Worm (Caenorhabditis elegans) whole organism, L1 larva: ENCODE measurements around the gene M01F1.4.
A peak's percentile ranks its signal among the peaks of the same experiment; 100 is the strongest.

ENCODE experiments used
- C04F5.9 ChIP-seq: sonication (generic microtip); optimal IDR thresholded peaks from 2 replicates; lab custom pipeline; 2016; ENCODE audit warnings: missing genetic modification characterization, missing compliant biosample characterization
- C16A3.4 ChIP-seq: fragments of 150-350 bp; optimal IDR thresholded peaks from 2 replicates; lab custom pipeline; 2014; ENCODE audit warnings: missing biosample characterization, missing genetic modification characterization
- C34B4.2 ChIP-seq: sonication (generic microtip); optimal IDR thresholded peaks from 2 replicates; lab custom pipeline; 2017; ENCODE audit warnings: mild to moderate bottlenecking, missing genetic modification characterization, missing compliant biosample characterization
- F16B12.6 ChIP-seq: fragments of 150-350 bp; optimal IDR thresholded peaks from 2 replicates; lab custom pipeline; 2014; ENCODE audit warnings: missing biosample characterization, missing genetic modification characterization
- Y116A8C.19 ChIP-seq: sonication (generic microtip); optimal IDR thresholded peaks from 2 replicates; lab custom pipeline; 2016; ENCODE audit warnings: missing compliant biosample characterization, missing genetic modification characterization, borderline replicate concordance
- alr-1 ChIP-seq: fragments of 200-800 bp; sonication (Bioruptor generic); optimal IDR thresholded peaks from 2 replicates; lab custom pipeline; 2018; ENCODE audit warnings: borderline replicate concordance, mild to moderate bottlenecking, missing genetic modification characterization, missing compliant biosample characterization
- aly-2 ChIP-seq: fragments of 150-350 bp; optimal IDR thresholded peaks from 2 replicates; lab custom pipeline; 2014; ENCODE audit warnings: missing biosample characterization, missing genetic modification characterization
- ceh-63 ChIP-seq: fragments of 200-800 bp; sonication (Bioruptor generic); optimal IDR thresholded peaks from 2 replicates; lab custom pipeline; 2018; ENCODE audit warnings: mild to moderate bottlenecking, missing genetic modification characterization, missing compliant biosample characterization
- ceh-8 ChIP-seq: fragments of 200-800 bp; sonication (Bioruptor generic); optimal IDR thresholded peaks from 2 replicates; lab custom pipeline; 2018; ENCODE audit warnings: mild to moderate bottlenecking, missing genetic modification characterization, moderate library complexity, missing compliant biosample characterization
- ces-1 ChIP-seq: fragments of 150-350 bp; optimal IDR thresholded peaks from 2 replicates; lab custom pipeline; 2014; ENCODE audit warnings: missing biosample characterization, missing genetic modification reagents, missing genetic modification characterization
- dpl-1 ChIP-seq, 3 experiments: fragments of 150-350 bp in 2 of 3; sonication (generic microtip) in 1 of 3; optimal IDR thresholded peaks; 2 replicates each; lab custom pipeline; 2014 to 2017; ENCODE audit warnings: missing biosample characterization in 3 of 3, missing genetic modification characterization in 3 of 3, missing genetic modification reagents in 3 of 3
- dsc-1 ChIP-seq: sonication (generic microtip); optimal IDR thresholded peaks from 2 replicates; lab custom pipeline; 2016; ENCODE audit warnings: mild to moderate bottlenecking, missing genetic modification characterization, missing compliant biosample characterization
- efl-1 ChIP-seq, 4 experiments: fragments of 150-350 bp; optimal IDR thresholded peaks in 3 of 4; peaks in 1 of 4; 1 replicate in 1 of 4; 2 replicates in 3 of 4; lab custom pipeline; 2014; ENCODE audit warnings: missing biosample characterization in 2 of 4, missing genetic modification characterization in 2 of 4, missing genetic modification reagents in 2 of 4
- elt-2 ChIP-seq: sonication (generic microtip); optimal IDR thresholded peaks from 2 replicates; lab custom pipeline; 2016; ENCODE audit warnings: missing genetic modification characterization, mild to moderate bottlenecking, inconsistent platforms, missing compliant biosample characterization, missing genetic modification reagents
- elt-3 ChIP-seq, 6 experiments: fragments of 150-350 bp in 1 of 6; sonication (generic microtip); optimal IDR thresholded peaks; 2 replicates each; lab custom pipeline; 2017 to 2018; ENCODE audit warnings: missing biosample characterization in 6 of 6, missing genetic modification characterization in 6 of 6, inconsistent platforms in 1 of 6
- fkh-8 ChIP-seq: sonication (generic microtip); optimal IDR thresholded peaks from 2 replicates; lab custom pipeline; 2016; ENCODE audit warnings: mild to moderate bottlenecking, missing genetic modification characterization, missing compliant biosample characterization
- grh-1 ChIP-seq: fragments of 200-800 bp; sonication (Bioruptor generic); IDR thresholded peaks from 2 replicates; pipeline ENCODE4 v1.3.6; 2022; ENCODE audit warnings: missing genetic modification reagents, missing genetic modification characterization, missing compliant biosample characterization
- hlh-17 ChIP-seq: fragments of 200-800 bp; sonication (Bioruptor generic); optimal IDR thresholded peaks from 2 replicates; lab custom pipeline; 2018; ENCODE audit warnings: missing genetic modification characterization, mild to moderate bottlenecking, missing compliant biosample characterization, moderate library complexity, borderline replicate concordance
- hpl-2 ChIP-seq: fragments of 150-350 bp; optimal IDR thresholded peaks from 2 replicates; lab custom pipeline; 2014; ENCODE audit warnings: missing biosample characterization, missing genetic modification reagents, missing genetic modification characterization
- irx-1 ChIP-seq: sonication (generic microtip); optimal IDR thresholded peaks from 2 replicates; lab custom pipeline; 2016; ENCODE audit warnings: missing genetic modification characterization, missing compliant biosample characterization
- isw-1 ChIP-seq: fragments of 200-800 bp; sonication (Bioruptor generic); IDR thresholded peaks from 2 replicates; pipeline ENCODE4 v1.3.6; 2022; ENCODE audit warnings: missing genetic modification characterization, missing compliant biosample characterization
- jun-1 ChIP-seq: fragments of 150-350 bp; optimal IDR thresholded peaks from 2 replicates; lab custom pipeline; 2014; ENCODE audit warnings: missing biosample characterization, missing genetic modification reagents, missing genetic modification characterization
- lin-13 ChIP-seq: fragments of 150-350 bp; optimal IDR thresholded peaks from 2 replicates; lab custom pipeline; 2014; ENCODE audit warnings: missing biosample characterization, missing genetic modification reagents, missing genetic modification characterization
- lin-15B ChIP-seq: fragments of 150-350 bp; sonication (generic microtip); optimal IDR thresholded peaks from 3 replicates; lab custom pipeline; 2014; ENCODE audit warnings: missing biosample characterization, missing genetic modification characterization
- lin-39 ChIP-seq: fragments of 150-350 bp; optimal IDR thresholded peaks from 2 replicates; lab custom pipeline; 2014; ENCODE audit warnings: missing biosample characterization, missing genetic modification reagents, missing genetic modification characterization
- lsy-2 ChIP-seq, 2 experiments: fragments of 150-350 bp; optimal IDR thresholded peaks; 2 replicates each; lab custom pipeline; 2014; ENCODE audit warnings: missing biosample characterization in 2 of 2, missing genetic modification characterization in 2 of 2
- mab-9 ChIP-seq: fragments of 200-800 bp; sonication (Bioruptor generic); IDR thresholded peaks from 2 replicates; pipeline ENCODE4 v1.3.6; 2022; ENCODE audit warnings: missing genetic modification reagents, missing genetic modification characterization, missing compliant biosample characterization
- mdl-1 ChIP-seq, 2 experiments: fragments of 150-350 bp; optimal IDR thresholded peaks; 2 replicates each; lab custom pipeline; 2014 to 2017; ENCODE audit warnings: missing biosample characterization in 2 of 2, missing genetic modification characterization in 2 of 2, inconsistent platforms in 1 of 2
- mef-2 ChIP-seq: fragments of 150-350 bp; optimal IDR thresholded peaks from 2 replicates; lab custom pipeline; 2014; ENCODE audit warnings: missing biosample characterization, missing genetic modification characterization
- mep-1 ChIP-seq: fragments of 150-350 bp; optimal IDR thresholded peaks from 2 replicates; lab custom pipeline; 2014; ENCODE audit warnings: missing biosample characterization, missing genetic modification characterization
- nhr-12 ChIP-seq: sonication (generic microtip); optimal IDR thresholded peaks from 2 replicates; lab custom pipeline; 2017; ENCODE audit warnings: missing biosample characterization, missing genetic modification characterization
- nhr-20 ChIP-seq: sonication (generic microtip); optimal IDR thresholded peaks from 2 replicates; lab custom pipeline; 2016; ENCODE audit warnings: mild to moderate bottlenecking, missing genetic modification characterization, missing compliant biosample characterization
- nhr-237 ChIP-seq: fragments of 150-350 bp; optimal IDR thresholded peaks from 2 replicates; lab custom pipeline; 2014; ENCODE audit warnings: missing biosample characterization, missing genetic modification characterization
- nhr-47 ChIP-seq: sonication (generic microtip); optimal IDR thresholded peaks from 2 replicates; lab custom pipeline; 2016; ENCODE audit warnings: mild to moderate bottlenecking, missing genetic modification characterization, moderate library complexity, missing compliant biosample characterization
- nhr-71 ChIP-seq: sonication (generic microtip); optimal IDR thresholded peaks from 2 replicates; lab custom pipeline; 2016; ENCODE audit warnings: mild to moderate bottlenecking, missing genetic modification characterization, moderate library complexity, missing compliant biosample characterization
- nhr-76 ChIP-seq: sonication (generic microtip); optimal IDR thresholded peaks from 2 replicates; lab custom pipeline; 2017; ENCODE audit warnings: missing biosample characterization, missing genetic modification characterization
- nhr-77 ChIP-seq: fragments of 150-350 bp; optimal IDR thresholded peaks from 2 replicates; lab custom pipeline; 2014; ENCODE audit warnings: missing biosample characterization, missing genetic modification characterization
- nhr-84 ChIP-seq: sonication (generic microtip); optimal IDR thresholded peaks from 2 replicates; lab custom pipeline; 2017; ENCODE audit warnings: missing biosample characterization, missing genetic modification characterization
- nhr-90 ChIP-seq: sonication (generic microtip); optimal IDR thresholded peaks from 2 replicates; lab custom pipeline; 2016; ENCODE audit warnings: mild to moderate bottlenecking, missing genetic modification characterization, missing compliant biosample characterization; ENCODE audit not compliant: poor library complexity
- pqm-1 ChIP-seq: sonication (generic microtip); optimal IDR thresholded peaks from 3 replicates; lab custom pipeline; 2017; ENCODE audit warnings: missing biosample characterization, missing genetic modification characterization
- rnt-1 ChIP-seq: sonication (generic microtip); optimal IDR thresholded peaks from 2 replicates; lab custom pipeline; 2016; ENCODE audit warnings: mild to moderate bottlenecking, missing genetic modification characterization, moderate library complexity, missing compliant biosample characterization
- skn-1 ChIP-seq: fragments of 150-350 bp; optimal IDR thresholded peaks from 2 replicates; lab custom pipeline; 2014; ENCODE audit warnings: missing biosample characterization, missing genetic modification characterization
- snpc-4 ChIP-seq: fragments of 150-350 bp; optimal IDR thresholded peaks from 2 replicates; lab custom pipeline; 2014; ENCODE audit warnings: missing biosample characterization, missing genetic modification characterization
- snu-23 ChIP-seq: sonication (generic microtip); optimal IDR thresholded peaks from 2 replicates; lab custom pipeline; 2016; ENCODE audit warnings: missing genetic modification characterization, missing compliant biosample characterization
- swsn-7 ChIP-seq: sonication (generic microtip); optimal IDR thresholded peaks from 2 replicates; lab custom pipeline; 2016; ENCODE audit warnings: missing genetic modification characterization, missing compliant biosample characterization
- unc-130 ChIP-seq: fragments of 150-350 bp; optimal IDR thresholded peaks from 2 replicates; lab custom pipeline; 2017; ENCODE audit warnings: missing biosample characterization, missing genetic modification characterization, inconsistent platforms
- unc-62 ChIP-seq: fragments of 150-350 bp; optimal IDR thresholded peaks from 2 replicates; lab custom pipeline; 2014; ENCODE audit warnings: missing biosample characterization, missing genetic modification reagents, missing genetic modification characterization
- vab-15 ChIP-seq: sonication (generic microtip); optimal IDR thresholded peaks from 2 replicates; lab custom pipeline; 2017; ENCODE audit warnings: missing genotype, mild to moderate bottlenecking, missing genetic modification characterization, missing compliant biosample characterization
- xbp-1 ChIP-seq: sonication (generic microtip); optimal IDR thresholded peaks from 2 replicates; lab custom pipeline; 2016; ENCODE audit warnings: missing genetic modification characterization, missing compliant biosample characterization
- zag-1 ChIP-seq: fragments of 150-350 bp; optimal IDR thresholded peaks from 2 replicates; lab custom pipeline; 2014; ENCODE audit warnings: missing biosample characterization, missing genetic modification characterization
- zip-4 ChIP-seq: fragments of 200-800 bp; sonication (Bioruptor generic); optimal IDR thresholded peaks from 2 replicates; lab custom pipeline; 2018; ENCODE audit warnings: mild to moderate bottlenecking, missing genetic modification characterization, moderate library complexity, missing compliant biosample characterization
- ztf-11 ChIP-seq, 2 experiments: sonication (generic microtip); optimal IDR thresholded peaks; 2 replicates each; lab custom pipeline; 2016 to 2017; ENCODE audit warnings: missing genetic modification characterization in 2 of 2, missing biosample characterization in 1 of 2, missing compliant biosample characterization in 1 of 2
- ztf-4 ChIP-seq: fragments of 150-350 bp; optimal IDR thresholded peaks from 2 replicates; lab custom pipeline; 2014; ENCODE audit warnings: missing biosample characterization, missing genetic modification characterization

Gene M01F1.4

DNA sequence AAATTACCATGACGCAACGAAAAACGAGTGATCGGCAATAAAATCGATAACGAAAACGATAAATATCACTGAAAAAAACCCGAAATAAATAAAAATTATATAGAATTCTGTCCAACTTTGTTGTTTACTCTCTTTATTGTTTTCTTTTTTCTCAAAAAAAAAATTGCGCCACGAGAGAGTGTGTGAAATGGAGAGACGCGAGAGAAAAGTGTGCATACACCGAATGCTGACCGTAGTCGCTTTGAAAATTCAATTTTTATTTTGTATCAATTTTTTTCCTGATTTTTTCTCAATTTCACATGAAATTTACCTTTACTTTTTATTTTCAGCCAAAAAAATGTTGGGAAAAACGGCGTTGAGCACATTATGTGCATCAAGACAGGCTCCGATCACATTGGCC, at the start of gene M01F1.4, which contains the start of gene mrpl-35:
Gene M01F1.4 (minus strand): TSS at position 126 of the 400 bp plus-strand sequence.
Gene mrpl-35 (plus strand): TSS at position 330 of the 400 bp plus-strand sequence.
- TF ChIP-seq alr-1 (tag; lab: Kevin White, UChicago): no peak
- no peak for TF ChIP-seq zip-4
- TF ChIP-seq lin-13: no peak
- TF ChIP-seq unc-130 (tag; lab: Kevin White, UChicago): peak; percentile 26
- no peak for TF ChIP-seq nhr-76 (tag; lab: Kevin White, UChicago)
- no peak for TF ChIP-seq jun-1 (tag; lab: Kevin White, UChicago)
- TF ChIP-seq mdl-1 (tag; optimal IDR thresholded peaks at IDR 0.05; lab: Kevin White, UChicago): peak in 1 of 2 experiments; percentile 2
- no peak; the same call in 1 of the 2 replicates for TF ChIP-seq isw-1 (GFP tag; lab: Robert Waterston, UW)
- TF ChIP-seq snu-23 (GFP tag; lab: Kevin White, UChicago): peak; percentile 69
- peak; percentile 57 for TF ChIP-seq nhr-20 (tag; lab: Kevin White, UChicago)
- TF ChIP-seq ceh-8: no peak
- TF ChIP-seq pqm-1 (tag; lab: Kevin White, UChicago): no peak
- no peak for TF ChIP-seq nhr-77 (tag; lab: Kevin White, UChicago)
- no peak for TF ChIP-seq lin-15B
- TF ChIP-seq dsc-1: no peak
- TF ChIP-seq nhr-90 (tag; lab: Kevin White, UChicago): peak; percentile 4
- TF ChIP-seq nhr-47 (tag; lab: Kevin White, UChicago): peak; percentile 38
- peak; percentile 93 for TF ChIP-seq mep-1 (tag; lab: Kevin White, UChicago)
- no peak for TF ChIP-seq Y116A8C.19
- TF ChIP-seq ztf-4 (tag; lab: Kevin White, UChicago): no peak
- no peak for TF ChIP-seq nhr-84 (tag; lab: Kevin White, UChicago)
- TF ChIP-seq mef-2 (tag; lab: Kevin White, UChicago): no peak
- TF ChIP-seq vab-15 (tag; lab: Kevin White, UChicago): no peak
- no peak for TF ChIP-seq irx-1 (tag; lab: Kevin White, UChicago)
- no peak for TF ChIP-seq hlh-17 (GFP tag; lab: Kevin White, UChicago)
- TF ChIP-seq unc-62 (GFP tag; lab: Kevin White, UChicago): no peak
- TF ChIP-seq elt-2: no peak
- TF ChIP-seq ces-1 (GFP tag; lab: Kevin White, UChicago): no peak
- peak; percentile 41 for TF ChIP-seq xbp-1 (tag; lab: Kevin White, UChicago)
- peak; percentile 72 for TF ChIP-seq skn-1
- peak; percentile 3 for TF ChIP-seq C16A3.4 (tag; lab: Kevin White, UChicago)
- peak; percentile 65 for TF ChIP-seq nhr-71 (tag; lab: Kevin White, UChicago)
- TF ChIP-seq F16B12.6 (tag; lab: Kevin White, UChicago): peak; percentile 90
- TF ChIP-seq fkh-8 (tag; lab: Kevin White, UChicago): peak; percentile 4
- TF ChIP-seq ztf-11 (tag; optimal IDR thresholded peaks at IDR 0.05; lab: Kevin White, UChicago): no peak
- TF ChIP-seq rnt-1 (tag; lab: Kevin White, UChicago): peak; percentile 38
- TF ChIP-seq efl-1 (optimal IDR thresholded peaks at IDR 0.05; lab: Kevin White, UChicago): peak; percentile 54 to 57
- peak; percentile 76 to 94 for TF ChIP-seq efl-1 (GFP tag; optimal IDR thresholded peaks at IDR 0.05 in 1 of 2; lab: Kevin White, UChicago)
- TF ChIP-seq aly-2: no peak
- peak; percentile 8 for TF ChIP-seq C04F5.9 (tag; lab: Kevin White, UChicago)
- TF ChIP-seq ceh-63 (GFP tag; lab: Kevin White, UChicago): no peak
- no peak for TF ChIP-seq nhr-237
- TF ChIP-seq C34B4.2 (tag; lab: Kevin White, UChicago): no peak
- peak; percentile 52 for TF ChIP-seq snpc-4
- TF ChIP-seq swsn-7 (tag; lab: Kevin White, UChicago): peak; percentile 28
- TF ChIP-seq zag-1 (tag; lab: Kevin White, UChicago): no peak
- TF ChIP-seq lin-39: no peak
- TF ChIP-seq mab-9 (GFP tag; lab: Robert Waterston, UW): no peak
- peak; percentile 34 to 78 (median 61) for TF ChIP-seq dpl-1 (GFP tag; optimal IDR thresholded peaks at IDR 0.05; lab: Kevin White, UChicago)
- TF ChIP-seq grh-1: no peak
- TF ChIP-seq hpl-2 (GFP tag; lab: Kevin White, UChicago): no peak
- TF ChIP-seq lsy-2 (tag; optimal IDR thresholded peaks at IDR 0.05; lab: Kevin White, UChicago): peak; percentile 95 to 98
- peak in 1 of 6 experiments; percentile 63 for TF ChIP-seq elt-3 (tag; optimal IDR thresholded peaks at IDR 0.05; lab: Kevin White, UChicago)
- TF ChIP-seq nhr-12 (tag; lab: Kevin White, UChicago): no peak
